Fruit fly (Drosophila melanogaster): ENCODE data around the gene CG32075.

CG32075 gene

DNA sequence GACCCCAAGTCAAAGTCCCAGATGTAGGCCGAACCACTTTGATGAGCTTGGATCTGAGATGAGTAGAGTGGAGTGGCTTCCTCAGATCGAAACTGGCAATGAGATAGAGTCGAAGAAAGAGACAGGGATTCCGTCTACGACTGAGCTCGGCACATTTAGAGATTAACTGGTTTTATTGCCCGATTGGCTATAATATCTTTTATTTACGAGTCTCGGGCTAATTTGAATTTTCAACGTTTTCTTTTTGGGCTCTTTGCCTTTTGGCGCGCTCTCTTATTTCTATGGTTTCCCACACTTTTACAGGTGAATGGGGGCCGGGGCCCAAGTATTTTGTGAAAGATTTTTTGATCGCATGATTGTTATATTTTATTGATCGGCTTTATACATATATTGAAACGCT is 49.5 kb downstream of the CG32075 start:
- TF ChIP-seq toe (GFP tag; optimal IDR thresholded peaks at IDR 0.05) (no peak), Hr96 (GFP tag; optimal IDR thresholded peaks at IDR 0.05) (no peak), CG1620 (GFP tag; optimal IDR thresholded peaks at IDR 0.05) (no peak), cic (GFP tag; optimal IDR thresholded peaks at IDR 0.05) (no peak), pad (GFP tag; optimal IDR thresholded peaks at IDR 0.05) (no peak), ovo (GFP tag; optimal IDR thresholded peaks at IDR 0.05) (no peak), CG33017 (tag; optimal IDR thresholded peaks at IDR 0.05) (no peak), kay (GFP tag; ENCODE audit: borderline replicate concordance) (no peak), CG5204 (GFP tag; optimal IDR thresholded peaks at IDR 0.05) (no peak), Clk (GFP tag; optimal IDR thresholded peaks at IDR 0.05) (no peak), Crg-1 (GFP tag; optimal IDR thresholded peaks at IDR 0.05) (no peak), CG12768 (GFP tag; optimal IDR thresholded peaks at IDR 0.05) (no peak), Mnt (GFP tag; optimal IDR thresholded peaks at IDR 0.05) (no peak), CG7045 (GFP tag; optimal IDR thresholded peaks at IDR 0.05) (no peak), CG11617 (GFP tag; optimal IDR thresholded peaks at IDR 0.05) (no peak)

Data from whole organism, adult.